Worm (Caenorhabditis elegans) whole organism, L4 larva: ENCODE data around the gene rpl-26.
A peak's percentile ranks its signal among the peaks of the same experiment; 100 is the strongest.

Experiments used
- F37D6.2 ChIP-seq: sonication (generic microtip); optimal IDR thresholded peaks from 2 replicates; lab custom pipeline; 2016; ENCODE audit warnings: mild to moderate bottlenecking, missing genetic modification characterization, missing compliant biosample characterization
- F44E2.7 ChIP-seq: fragments of 200-800 bp; sonication (Bioruptor generic); IDR thresholded peaks from 2 replicates; pipeline ENCODE4 v2.1.2; 2022; ENCODE audit warnings: missing genetic modification characterization, missing compliant biosample characterization
- T26A8.4 ChIP-seq: fragments of 200-800 bp; sonication (Bioruptor generic); IDR thresholded peaks from 2 replicates; pipeline ENCODE4 v1.3.6; 2022; ENCODE audit warnings: missing genetic modification characterization, missing compliant biosample characterization
- ZK337.2 ChIP-seq: fragments of 200-800 bp; sonication (Bioruptor generic); IDR thresholded peaks from 2 replicates; pipeline ENCODE4 v1.3.6; 2022; ENCODE audit warnings: missing genetic modification reagents, missing genetic modification characterization, missing compliant biosample characterization
- aha-1 ChIP-seq: fragments of 150-350 bp; peaks from one replicate; lab custom pipeline; 2014; ENCODE audit warnings: missing biosample characterization, missing genetic modification characterization
- aly-2 ChIP-seq: sonication (generic microtip); optimal IDR thresholded peaks from 2 replicates; lab custom pipeline; 2018; ENCODE audit warnings: missing biosample characterization, missing genetic modification characterization
- ama-1 ChIP-seq: fragments of 150-350 bp; optimal IDR thresholded peaks from 2 replicates; lab custom pipeline; 2014; ENCODE audit warnings: inconsistent platforms, mixed read lengths
- ceh-20 ChIP-seq: fragments of 200-800 bp; sonication (Bioruptor generic); IDR thresholded peaks from 2 replicates; pipeline ENCODE4 v1.3.6; 2022; ENCODE audit warnings: missing genetic modification reagents, missing genetic modification characterization, missing compliant biosample characterization
- ceh-32 ChIP-seq: sonication (generic microtip); optimal IDR thresholded peaks from 2 replicates; lab custom pipeline; 2016; ENCODE audit warnings: mild to moderate bottlenecking, missing genetic modification characterization, missing compliant biosample characterization; ENCODE audit not compliant: poor library complexity
- ces-1 ChIP-seq: fragments of 150-350 bp; sonication (generic microtip); optimal IDR thresholded peaks from 4 replicates; lab custom pipeline; 2014; ENCODE audit warnings: missing biosample characterization, missing genetic modification reagents, missing genetic modification characterization
- cey-2 ChIP-seq: sonication (generic microtip); optimal IDR thresholded peaks from 3 replicates; lab custom pipeline; 2017; ENCODE audit warnings: missing genetic modification characterization, mild to moderate bottlenecking, missing compliant biosample characterization, antibody characterized with exemption, borderline replicate concordance; ENCODE audit not compliant: insufficient read depth
- daf-12 ChIP-seq: fragments of 150-350 bp; optimal IDR thresholded peaks from 2 replicates; lab custom pipeline; 2014; ENCODE audit warnings: missing biosample characterization, missing genetic modification reagents, missing genetic modification characterization
- daf-8 ChIP-seq: fragments of 200-800 bp; sonication (Bioruptor generic); IDR thresholded peaks from 2 replicates; pipeline ENCODE4 v1.3.6; 2022; ENCODE audit warnings: missing genetic modification characterization, missing compliant biosample characterization
- dmd-8 ChIP-seq: fragments of 200-800 bp; sonication (Bioruptor generic); IDR thresholded peaks from 2 replicates; pipeline ENCODE4 v1.3.6; 2022; ENCODE audit warnings: missing genetic modification characterization, missing compliant biosample characterization
- dmd-9 ChIP-seq: fragments of 200-800 bp; sonication (Bioruptor generic); IDR thresholded peaks from 2 replicates; pipeline ENCODE4 v1.3.6; 2022; ENCODE audit warnings: missing genetic modification reagents, missing genetic modification characterization, missing compliant biosample characterization
- dpl-1 ChIP-seq: fragments of 150-350 bp; optimal IDR thresholded peaks from 2 replicates; lab custom pipeline; 2014; ENCODE audit warnings: missing biosample characterization, missing genetic modification reagents, missing genetic modification characterization
- dve-1 ChIP-seq: sonication (generic microtip); optimal IDR thresholded peaks from 2 replicates; lab custom pipeline; 2017; ENCODE audit warnings: antibody characterized with exemption, mild to moderate bottlenecking, missing genetic modification characterization, missing compliant biosample characterization; ENCODE audit not compliant: insufficient read depth
- egl-27 ChIP-seq: sonication (generic microtip); optimal IDR thresholded peaks from 3 replicates; lab custom pipeline; 2017; ENCODE audit warnings: missing biosample characterization, missing genetic modification reagents, missing genetic modification characterization
- egl-43 ChIP-seq: fragments of 200-800 bp; sonication (Bioruptor generic); IDR thresholded peaks from 2 replicates; pipeline ENCODE4 v1.3.6; 2022; ENCODE audit warnings: missing genetic modification reagents, missing genetic modification characterization, missing compliant biosample characterization
- fkh-10 ChIP-seq: fragments of 150-350 bp; optimal IDR thresholded peaks from 2 replicates; lab custom pipeline; 2014; ENCODE audit warnings: missing biosample characterization, missing genetic modification reagents, missing genetic modification characterization
- hlh-30 ChIP-seq: sonication (generic microtip); optimal IDR thresholded peaks from 2 replicates; lab custom pipeline; 2017; ENCODE audit warnings: antibody characterized with exemption, mild to moderate bottlenecking, missing genetic modification characterization, missing compliant biosample characterization; ENCODE audit not compliant: insufficient read depth
- jun-1 ChIP-seq: fragments of 150-350 bp; optimal IDR thresholded peaks from 2 replicates; lab custom pipeline; 2014; ENCODE audit warnings: missing biosample characterization, missing genetic modification reagents, missing genetic modification characterization
- lim-7 ChIP-seq: fragments of 200-800 bp; sonication (Bioruptor generic); IDR thresholded peaks from 2 replicates; pipeline ENCODE4 v1.3.6; 2022; ENCODE audit warnings: missing genetic modification characterization, missing compliant biosample characterization
- lsy-2 ChIP-seq, 2 experiments: fragments of 150-350 bp in 1 of 2; sonication (generic microtip) in 1 of 2; optimal IDR thresholded peaks; 2 replicates each; lab custom pipeline; 2014 to 2017; ENCODE audit warnings: missing biosample characterization in 2 of 2, missing genetic modification characterization in 2 of 2
- madf-5 ChIP-seq, 2 experiments: fragments of 200-800 bp; sonication (Bioruptor generic); IDR thresholded peaks; 2 replicates each; pipeline ENCODE4 v1.3.6; 2022; ENCODE audit warnings: missing compliant biosample characterization in 2 of 2, missing genetic modification characterization in 2 of 2
- madf-9 ChIP-seq: fragments of 200-800 bp; sonication (Bioruptor generic); conservative IDR thresholded peaks from 2 replicates; pipeline ENCODE4 v1.3.6; 2022; ENCODE audit warnings: missing genetic modification reagents, missing genetic modification characterization, missing compliant biosample characterization
- mdl-1 ChIP-seq, 2 experiments: fragments of 150-350 bp in 1 of 2; sonication (generic microtip) in 1 of 2; optimal IDR thresholded peaks; 2 replicates each; lab custom pipeline; 2014 to 2017; ENCODE audit warnings: missing biosample characterization in 2 of 2, missing genetic modification characterization in 2 of 2
- mep-1 ChIP-seq: fragments of 150-350 bp; sonication (generic microtip); optimal IDR thresholded peaks from 3 replicates; lab custom pipeline; 2014; ENCODE audit warnings: missing biosample characterization, missing genetic modification characterization
- nhr-28 ChIP-seq: fragments of 150-350 bp; optimal IDR thresholded peaks from 2 replicates; lab custom pipeline; 2014; ENCODE audit warnings: missing biosample characterization, missing genetic modification characterization
- nhr-41 ChIP-seq: fragments of 200-800 bp; sonication (Bioruptor generic); IDR thresholded peaks from 2 replicates; pipeline ENCODE4 v1.3.6; 2022; ENCODE audit warnings: missing genetic modification reagents, missing genetic modification characterization, missing compliant biosample characterization
- nhr-42 ChIP-seq: fragments of 200-800 bp; sonication (Bioruptor generic); IDR thresholded peaks from 2 replicates; pipeline ENCODE4 v1.3.6; 2022; ENCODE audit warnings: missing genetic modification characterization, missing compliant biosample characterization
- php-3 ChIP-seq: fragments of 200-800 bp; sonication (Bioruptor generic); IDR thresholded peaks from 2 replicates; pipeline ENCODE4 v1.3.6; 2022; ENCODE audit warnings: missing genetic modification reagents, missing genetic modification characterization, missing compliant biosample characterization
- pqm-1 ChIP-seq: sonication (generic microtip); optimal IDR thresholded peaks from 2 replicates; lab custom pipeline; 2017; ENCODE audit warnings: missing biosample characterization, missing genetic modification characterization
- saeg-2 ChIP-seq: fragments of 200-800 bp; sonication (Bioruptor generic); IDR thresholded peaks from 2 replicates; pipeline ENCODE4 v1.3.6; 2022; ENCODE audit warnings: missing genetic modification reagents, missing genetic modification characterization, missing compliant biosample characterization
- tra-1 ChIP-seq: fragments of 200-800 bp; sonication (Bioruptor generic); IDR thresholded peaks from 2 replicates; pipeline ENCODE4 v1.3.6; 2022; ENCODE audit warnings: missing genetic modification reagents, missing genetic modification characterization, missing compliant biosample characterization
- unc-39 ChIP-seq: sonication (generic microtip); optimal IDR thresholded peaks from 2 replicates; lab custom pipeline; 2017; ENCODE audit warnings: missing biosample characterization, missing genetic modification characterization
- unc-62 ChIP-seq, 3 experiments: fragments of 150-350 bp in 1 of 3; sonication (generic microtip); optimal IDR thresholded peaks in 2 of 3; peaks in 1 of 3; 1 replicate in 1 of 3; 2 replicates in 2 of 3; lab custom pipeline; 2014 to 2017; ENCODE audit warnings: missing biosample characterization in 3 of 3, missing genetic modification characterization in 3 of 3, missing genetic modification reagents in 3 of 3, missing genotype in 1 of 3
- zag-1 ChIP-seq: fragments of 150-350 bp; optimal IDR thresholded peaks from 2 replicates; lab custom pipeline; 2014; ENCODE audit warnings: missing biosample characterization, missing genetic modification characterization
- zfp-2 ChIP-seq: sonication (generic microtip); optimal IDR thresholded peaks from 2 replicates; lab custom pipeline; 2016; ENCODE audit warnings: mild to moderate bottlenecking, missing genetic modification characterization, missing compliant biosample characterization
- zip-2 ChIP-seq: fragments of 150-350 bp; optimal IDR thresholded peaks from 2 replicates; lab custom pipeline; 2014; ENCODE audit warnings: missing biosample characterization, missing genetic modification characterization

The rpl-26 gene

DNA sequence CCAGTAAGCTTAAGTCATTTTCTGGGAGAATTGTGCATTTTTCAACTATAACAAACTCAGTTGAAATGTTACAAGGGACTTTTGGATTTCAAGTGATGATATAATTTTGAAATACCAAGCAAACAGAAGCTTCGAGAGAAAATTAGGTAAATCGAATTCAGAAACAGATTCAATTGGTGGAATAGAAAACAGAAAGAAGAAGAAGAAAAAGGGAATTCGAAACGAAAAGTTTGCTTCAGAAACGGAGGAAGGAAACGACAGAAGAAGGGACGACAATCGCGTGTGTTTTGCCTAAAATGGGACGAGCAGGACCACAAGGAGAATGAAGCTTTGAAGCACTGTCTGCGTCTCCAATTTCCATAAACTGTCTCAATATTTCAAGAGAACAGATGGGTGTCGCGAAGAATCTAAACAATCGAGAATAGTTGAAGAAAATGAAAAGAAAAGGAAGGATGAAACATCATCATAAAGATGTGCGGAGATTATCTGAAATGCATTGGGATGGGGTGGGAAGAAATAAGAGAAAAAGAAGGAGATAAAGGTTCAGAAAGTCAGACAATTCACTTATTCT is 14.8 kb upstream of the rpl-26 start:
- peak; percentile 8 to 14 for TF ChIP-seq lsy-2 (tag; optimal IDR thresholded peaks at IDR 0.05; lab: Kevin White, UChicago)
- TF ChIP-seq ceh-20: no peak
- no peak for TF ChIP-seq pqm-1
- TF ChIP-seq mdl-1 (tag; optimal IDR thresholded peaks at IDR 0.05; lab: Kevin White, UChicago): no peak
- no peak for TF ChIP-seq F44E2.7 (GFP tag; lab: Robert Waterston, UW)
- TF ChIP-seq lim-7 (GFP tag; lab: Robert Waterston, UW): no peak
- no peak for TF ChIP-seq tra-1 (GFP tag; lab: Robert Waterston, UW)
- peak; percentile 13 for TF ChIP-seq dve-1 (tag; lab: Kevin White, UChicago)
- TF ChIP-seq aha-1 (tag; lab: Kevin White, UChicago): peak; percentile 94
- TF ChIP-seq unc-62 (GFP tag; optimal IDR thresholded peaks at IDR 0.05 in 1 of 2; lab: Kevin White, UChicago): peak in 1 of 2 experiments; percentile 85
- TF ChIP-seq unc-62 (tag; optimal IDR thresholded peaks at IDR 0.05; lab: Kevin White, UChicago): no peak
- no peak for TF ChIP-seq F37D6.2 (tag; lab: Kevin White, UChicago)
- no peak for TF ChIP-seq dmd-9 (GFP tag; lab: Robert Waterston, UW)
- TF ChIP-seq fkh-10 (GFP tag; lab: Kevin White, UChicago): peak; percentile 26
- TF ChIP-seq ceh-32: no peak
- TF ChIP-seq ces-1 (GFP tag; lab: Kevin White, UChicago): peak; percentile 86

DNA sequence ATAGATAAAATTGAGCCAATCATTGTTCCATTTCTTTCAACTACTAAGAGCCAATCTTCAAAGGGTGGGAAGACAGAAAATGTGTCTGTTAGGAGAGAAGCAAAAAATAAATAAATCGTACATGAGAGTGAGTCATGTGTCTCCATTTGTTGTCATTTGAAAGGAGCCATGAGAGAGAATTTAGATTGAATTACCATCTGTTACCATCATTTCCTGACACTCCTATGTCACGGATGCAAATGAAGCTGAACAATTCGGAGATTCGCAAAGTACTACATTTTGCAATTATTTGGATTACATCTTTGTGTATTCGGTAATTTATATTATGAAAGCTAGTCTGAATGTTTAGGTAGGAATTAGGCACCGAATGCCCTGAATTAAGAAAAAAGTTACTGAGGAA is 14.1 kb upstream of the rpl-26 start:
- TF ChIP-seq madf-5 (GFP tag; IDR thresholded peaks at IDR 0.05; lab: Robert Waterston, UW): no peak
- peak; percentile 41 for TF ChIP-seq aha-1 (tag; lab: Kevin White, UChicago)
- no peak for TF ChIP-seq mep-1

DNA sequence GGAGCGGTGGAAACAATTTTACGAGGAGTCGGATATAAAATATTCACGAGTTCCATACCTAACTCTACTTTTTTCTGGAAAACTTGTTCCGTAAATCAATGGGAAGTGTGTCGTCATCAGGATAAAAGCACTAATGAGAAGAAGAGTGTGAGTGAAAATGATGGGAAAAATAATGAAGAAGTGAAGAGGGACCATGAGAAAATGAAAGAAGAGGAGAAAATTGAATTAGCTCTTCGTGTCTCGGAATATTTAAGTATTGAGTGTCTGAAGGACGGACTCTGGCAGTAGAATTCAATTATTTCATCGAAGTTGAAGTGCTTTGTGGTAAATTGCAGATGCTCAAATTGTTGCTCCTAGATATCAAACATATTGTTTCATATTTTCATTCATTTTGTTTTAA is 13.4 kb upstream of the rpl-26 start:
- no peak for TF ChIP-seq ZK337.2 (GFP tag; lab: Robert Waterston, UW)
- TF ChIP-seq dpl-1 (GFP tag; lab: Kevin White, UChicago): no peak
- TF ChIP-seq zip-2 (tag; lab: Kevin White, UChicago): no peak
- no peak for TF ChIP-seq cey-2
- no peak for TF ChIP-seq daf-12
- TF ChIP-seq nhr-41 (GFP tag; lab: Robert Waterston, UW): no peak
- TF ChIP-seq php-3 (GFP tag; lab: Robert Waterston, UW): no peak
- TF ChIP-seq nhr-42 (GFP tag; lab: Robert Waterston, UW): no peak
- TF ChIP-seq nhr-28 (tag; lab: Kevin White, UChicago): no peak
- TF ChIP-seq dve-1 (tag; lab: Kevin White, UChicago): no peak
- TF ChIP-seq egl-43 (GFP tag; lab: Robert Waterston, UW): no peak
- TF ChIP-seq hlh-30 (tag; lab: Kevin White, UChicago): no peak
- TF ChIP-seq madf-9 (GFP tag; lab: Robert Waterston, UW): no peak
- TF ChIP-seq ama-1: no peak
- TF ChIP-seq dmd-8 (GFP tag; lab: Robert Waterston, UW): no peak
- TF ChIP-seq unc-62 (GFP tag; optimal IDR thresholded peaks at IDR 0.05 in 1 of 2; lab: Kevin White, UChicago): peak in 1 of 2 experiments; percentile 91
- TF ChIP-seq unc-62 (tag; optimal IDR thresholded peaks at IDR 0.05; lab: Kevin White, UChicago): no peak
- no peak for TF ChIP-seq zfp-2 (tag; lab: Kevin White, UChicago)
- TF ChIP-seq aha-1 (tag; lab: Kevin White, UChicago): peak; percentile 53
- no peak for TF ChIP-seq egl-27 (tag; lab: Kevin White, UChicago)
- TF ChIP-seq ces-1 (GFP tag; lab: Kevin White, UChicago): peak; percentile 85
- TF ChIP-seq jun-1 (tag; lab: Kevin White, UChicago): no peak

DNA sequence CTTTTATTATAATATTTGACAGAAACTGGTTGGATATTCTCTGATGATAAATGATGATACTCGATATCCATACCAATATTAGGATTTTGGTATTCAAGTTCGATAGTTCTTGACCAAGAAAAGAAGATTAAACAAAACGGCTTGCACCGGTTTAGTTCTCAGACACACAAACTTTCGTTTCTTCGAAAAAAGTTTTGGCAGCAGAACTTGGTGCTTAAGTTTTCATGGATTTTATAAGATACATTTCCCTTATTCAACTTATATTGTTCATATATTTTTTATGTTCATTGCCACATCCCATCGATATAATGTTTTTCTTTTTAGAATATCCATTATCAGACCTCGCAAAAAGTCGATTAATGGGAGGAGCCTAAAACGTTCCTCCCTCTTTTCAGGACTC is 11.9 kb upstream of the rpl-26 start, which contains the start of gene aptf-4:
Gene aptf-4, plus strand, starts transcription at position 301 of the 400 bp plus-strand sequence.
- TF ChIP-seq nhr-42 (GFP tag; lab: Robert Waterston, UW) (no peak), jun-1 (tag; lab: Kevin White, UChicago) (no peak), aly-2 (tag; lab: Kevin White, UChicago) (no peak), daf-8 (no peak), lim-7 (GFP tag; lab: Robert Waterston, UW) (no peak), saeg-2 (GFP tag; lab: Robert Waterston, UW) (no peak), nhr-28 (tag; lab: Kevin White, UChicago) (no peak), T26A8.4 (no peak), unc-39 (tag; lab: Kevin White, UChicago) (no peak), zag-1 (tag; lab: Kevin White, UChicago) (no peak)
